Worm (Caenorhabditis elegans) whole organism, L1 larva: ENCODE results near the gene M04B2.2.

Experiments used
- C04F5.9 ChIP-seq: sonication (generic microtip); optimal IDR thresholded peaks from 2 replicates; lab custom pipeline; 2016; ENCODE audit warnings: missing genetic modification characterization, missing compliant biosample characterization
- C34B4.2 ChIP-seq: sonication (generic microtip); optimal IDR thresholded peaks from 2 replicates; lab custom pipeline; 2017; ENCODE audit warnings: mild to moderate bottlenecking, missing genetic modification characterization, missing compliant biosample characterization
- F16B12.6 ChIP-seq: fragments of 150-350 bp; optimal IDR thresholded peaks from 2 replicates; lab custom pipeline; 2014; ENCODE audit warnings: missing biosample characterization, missing genetic modification characterization
- Y116A8C.19 ChIP-seq: sonication (generic microtip); optimal IDR thresholded peaks from 2 replicates; lab custom pipeline; 2016; ENCODE audit warnings: missing compliant biosample characterization, missing genetic modification characterization, borderline replicate concordance
- alr-1 ChIP-seq: fragments of 200-800 bp; sonication (Bioruptor generic); optimal IDR thresholded peaks from 2 replicates; lab custom pipeline; 2018; ENCODE audit warnings: borderline replicate concordance, mild to moderate bottlenecking, missing genetic modification characterization, missing compliant biosample characterization
- blmp-1 ChIP-seq: fragments of 150-350 bp; optimal IDR thresholded peaks from 2 replicates; lab custom pipeline; 2014; ENCODE audit warnings: missing biosample characterization, missing genetic modification characterization
- ceh-63 ChIP-seq: fragments of 200-800 bp; sonication (Bioruptor generic); optimal IDR thresholded peaks from 2 replicates; lab custom pipeline; 2018; ENCODE audit warnings: mild to moderate bottlenecking, missing genetic modification characterization, missing compliant biosample characterization
- ceh-88 ChIP-seq: fragments of 200-800 bp; sonication (Bioruptor generic); IDR thresholded peaks from 2 replicates; pipeline ENCODE4 v1.3.6; 2022; ENCODE audit warnings: missing genetic modification characterization, missing compliant biosample characterization
- ceh-90 ChIP-seq: sonication (generic microtip); optimal IDR thresholded peaks from 2 replicates; lab custom pipeline; 2016; ENCODE audit warnings: missing genetic modification characterization, missing compliant biosample characterization
- dpl-1 ChIP-seq, 3 experiments: fragments of 150-350 bp in 2 of 3; sonication (generic microtip) in 1 of 3; optimal IDR thresholded peaks; 2 replicates each; lab custom pipeline; 2014 to 2017; ENCODE audit warnings: missing biosample characterization in 3 of 3, missing genetic modification characterization in 3 of 3, missing genetic modification reagents in 3 of 3
- dsc-1 ChIP-seq: sonication (generic microtip); optimal IDR thresholded peaks from 2 replicates; lab custom pipeline; 2016; ENCODE audit warnings: mild to moderate bottlenecking, missing genetic modification characterization, missing compliant biosample characterization
- efl-1 ChIP-seq, 4 experiments: fragments of 150-350 bp; optimal IDR thresholded peaks in 3 of 4; peaks in 1 of 4; 1 replicate in 1 of 4; 2 replicates in 3 of 4; lab custom pipeline; 2014; ENCODE audit warnings: missing biosample characterization in 2 of 4, missing genetic modification characterization in 2 of 4, missing genetic modification reagents in 2 of 4
- efl-3 ChIP-seq: fragments of 200-800 bp; sonication (Bioruptor generic); optimal IDR thresholded peaks from 2 replicates; lab custom pipeline; 2018; ENCODE audit warnings: mild to moderate bottlenecking, missing genetic modification characterization, missing compliant biosample characterization
- egl-13 ChIP-seq: sonication (generic microtip); optimal IDR thresholded peaks from 2 replicates; lab custom pipeline; 2016; ENCODE audit warnings: missing genotype, missing genetic modification reagents, missing genetic modification characterization, missing compliant biosample characterization
- egl-27 ChIP-seq, 2 experiments: fragments of 150-350 bp in 1 of 2; sonication (generic microtip); optimal IDR thresholded peaks; 3 replicates each; lab custom pipeline; 2017 to 2018; ENCODE audit warnings: missing biosample characterization in 2 of 2, missing genetic modification characterization in 2 of 2, missing genetic modification reagents in 2 of 2
- elt-2 ChIP-seq: sonication (generic microtip); optimal IDR thresholded peaks from 2 replicates; lab custom pipeline; 2016; ENCODE audit warnings: missing genetic modification characterization, mild to moderate bottlenecking, inconsistent platforms, missing compliant biosample characterization, missing genetic modification reagents
- elt-3 ChIP-seq, 6 experiments: fragments of 150-350 bp in 1 of 6; sonication (generic microtip); optimal IDR thresholded peaks; 2 replicates each; lab custom pipeline; 2017 to 2018; ENCODE audit warnings: missing biosample characterization in 6 of 6, missing genetic modification characterization in 6 of 6, inconsistent platforms in 1 of 6
- fkh-10 ChIP-seq: sonication (generic microtip); optimal IDR thresholded peaks from 2 replicates; lab custom pipeline; 2017; ENCODE audit warnings: missing biosample characterization, missing genetic modification reagents, missing genetic modification characterization
- fos-1 ChIP-seq: fragments of 150-350 bp; optimal IDR thresholded peaks from 2 replicates; lab custom pipeline; 2014; ENCODE audit warnings: missing biosample characterization, missing genetic modification characterization
- grh-1 ChIP-seq: fragments of 200-800 bp; sonication (Bioruptor generic); IDR thresholded peaks from 2 replicates; pipeline ENCODE4 v1.3.6; 2022; ENCODE audit warnings: missing genetic modification reagents, missing genetic modification characterization, missing compliant biosample characterization
- hlh-17 ChIP-seq: fragments of 200-800 bp; sonication (Bioruptor generic); optimal IDR thresholded peaks from 2 replicates; lab custom pipeline; 2018; ENCODE audit warnings: missing genetic modification characterization, mild to moderate bottlenecking, missing compliant biosample characterization, moderate library complexity, borderline replicate concordance
- isw-1 ChIP-seq: fragments of 200-800 bp; sonication (Bioruptor generic); IDR thresholded peaks from 2 replicates; pipeline ENCODE4 v1.3.6; 2022; ENCODE audit warnings: missing genetic modification characterization, missing compliant biosample characterization
- jun-1 ChIP-seq: fragments of 150-350 bp; optimal IDR thresholded peaks from 2 replicates; lab custom pipeline; 2014; ENCODE audit warnings: missing biosample characterization, missing genetic modification reagents, missing genetic modification characterization
- lin-14 ChIP-seq: fragments of 200-800 bp; sonication (Bioruptor generic); optimal IDR thresholded peaks from 2 replicates; lab custom pipeline; 2018; ENCODE audit warnings: mild to moderate bottlenecking, missing genetic modification characterization, moderate library complexity, missing compliant biosample characterization
- lin-35 ChIP-seq, 2 experiments: fragments of 150-350 bp; optimal IDR thresholded peaks; 2 replicates each; lab custom pipeline; 2014; ENCODE audit warnings: missing biosample characterization in 2 of 2, missing genetic modification characterization in 2 of 2, missing genetic modification reagents in 2 of 2
- lsy-2 ChIP-seq, 2 experiments: fragments of 150-350 bp; optimal IDR thresholded peaks; 2 replicates each; lab custom pipeline; 2014; ENCODE audit warnings: missing biosample characterization in 2 of 2, missing genetic modification characterization in 2 of 2
- mef-2 ChIP-seq: fragments of 150-350 bp; optimal IDR thresholded peaks from 2 replicates; lab custom pipeline; 2014; ENCODE audit warnings: missing biosample characterization, missing genetic modification characterization
- mep-1 ChIP-seq: fragments of 150-350 bp; optimal IDR thresholded peaks from 2 replicates; lab custom pipeline; 2014; ENCODE audit warnings: missing biosample characterization, missing genetic modification characterization
- nhr-12 ChIP-seq: sonication (generic microtip); optimal IDR thresholded peaks from 2 replicates; lab custom pipeline; 2017; ENCODE audit warnings: missing biosample characterization, missing genetic modification characterization
- nhr-19 ChIP-seq: fragments of 200-800 bp; sonication (Bioruptor generic); conservative IDR thresholded peaks from 2 replicates; pipeline ENCODE4 v1.3.6; 2022; ENCODE audit warnings: missing genetic modification characterization, missing compliant biosample characterization
- nhr-20 ChIP-seq: sonication (generic microtip); optimal IDR thresholded peaks from 2 replicates; lab custom pipeline; 2016; ENCODE audit warnings: mild to moderate bottlenecking, missing genetic modification characterization, missing compliant biosample characterization
- nhr-237 ChIP-seq: fragments of 150-350 bp; optimal IDR thresholded peaks from 2 replicates; lab custom pipeline; 2014; ENCODE audit warnings: missing biosample characterization, missing genetic modification characterization
- nhr-47 ChIP-seq: sonication (generic microtip); optimal IDR thresholded peaks from 2 replicates; lab custom pipeline; 2016; ENCODE audit warnings: mild to moderate bottlenecking, missing genetic modification characterization, moderate library complexity, missing compliant biosample characterization
- nhr-71 ChIP-seq: sonication (generic microtip); optimal IDR thresholded peaks from 2 replicates; lab custom pipeline; 2016; ENCODE audit warnings: mild to moderate bottlenecking, missing genetic modification characterization, moderate library complexity, missing compliant biosample characterization
- nhr-77 ChIP-seq: fragments of 150-350 bp; optimal IDR thresholded peaks from 2 replicates; lab custom pipeline; 2014; ENCODE audit warnings: missing biosample characterization, missing genetic modification characterization
- nhr-85 ChIP-seq: sonication (generic microtip); peaks from one replicate; lab custom pipeline; 2016; ENCODE audit warnings: missing genetic modification characterization, inconsistent platforms, missing compliant biosample characterization
- nhr-90 ChIP-seq: sonication (generic microtip); optimal IDR thresholded peaks from 2 replicates; lab custom pipeline; 2016; ENCODE audit warnings: mild to moderate bottlenecking, missing genetic modification characterization, missing compliant biosample characterization; ENCODE audit not compliant: poor library complexity
- pag-3 ChIP-seq: sonication (generic microtip); optimal IDR thresholded peaks from 2 replicates; lab custom pipeline; 2017; ENCODE audit warnings: missing genetic modification characterization, mild to moderate bottlenecking, missing compliant biosample characterization, antibody characterized with exemption, borderline replicate concordance; ENCODE audit not compliant: insufficient read depth
- rnt-1 ChIP-seq: sonication (generic microtip); optimal IDR thresholded peaks from 2 replicates; lab custom pipeline; 2016; ENCODE audit warnings: mild to moderate bottlenecking, missing genetic modification characterization, moderate library complexity, missing compliant biosample characterization
- skn-1 ChIP-seq: fragments of 150-350 bp; optimal IDR thresholded peaks from 2 replicates; lab custom pipeline; 2014; ENCODE audit warnings: missing biosample characterization, missing genetic modification characterization
- snpc-4 ChIP-seq: fragments of 150-350 bp; optimal IDR thresholded peaks from 2 replicates; lab custom pipeline; 2014; ENCODE audit warnings: missing biosample characterization, missing genetic modification characterization
- snu-23 ChIP-seq: sonication (generic microtip); optimal IDR thresholded peaks from 2 replicates; lab custom pipeline; 2016; ENCODE audit warnings: missing genetic modification characterization, missing compliant biosample characterization
- sptf-1 ChIP-seq: fragments of 150-350 bp; optimal IDR thresholded peaks from 2 replicates; lab custom pipeline; 2014; ENCODE audit warnings: missing biosample characterization, missing genetic modification characterization
- swsn-7 ChIP-seq: sonication (generic microtip); optimal IDR thresholded peaks from 2 replicates; lab custom pipeline; 2016; ENCODE audit warnings: missing genetic modification characterization, missing compliant biosample characterization
- tbx-2 ChIP-seq: sonication (generic microtip); optimal IDR thresholded peaks from 2 replicates; lab custom pipeline; 2016; ENCODE audit warnings: missing genetic modification characterization, missing compliant biosample characterization
- xbp-1 ChIP-seq: sonication (generic microtip); optimal IDR thresholded peaks from 2 replicates; lab custom pipeline; 2016; ENCODE audit warnings: missing genetic modification characterization, missing compliant biosample characterization
- zag-1 ChIP-seq: fragments of 150-350 bp; optimal IDR thresholded peaks from 2 replicates; lab custom pipeline; 2014; ENCODE audit warnings: missing biosample characterization, missing genetic modification characterization

M04B2.2 gene

DNA sequence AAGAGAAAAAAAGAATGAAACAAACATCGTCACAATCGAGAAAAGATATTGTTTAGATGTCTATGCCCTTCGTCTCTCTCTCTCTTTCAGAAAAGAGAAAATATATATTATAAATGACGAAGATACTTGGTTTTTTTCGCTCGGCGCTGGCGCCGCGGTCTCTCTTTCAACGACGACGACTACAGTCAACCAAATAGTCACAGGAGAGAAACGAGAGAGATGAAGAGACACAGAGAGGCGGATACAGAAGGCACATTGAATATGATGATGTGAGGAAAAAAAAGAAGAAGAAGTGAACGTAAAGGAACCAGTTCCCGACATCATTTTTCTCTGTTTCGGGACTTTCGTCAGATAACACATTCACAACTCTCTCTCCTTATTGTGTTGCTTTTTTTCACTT, 36.4 kb upstream of the M04B2.2 start:
- TF ChIP-seq pag-3 (no peak), snu-23 (peak; percentile 60), tbx-2 (peak; percentile 25), nhr-47 (tag; lab: Kevin White, UChicago) (peak; percentile 33), nhr-90 (peak; percentile 69), rnt-1 (tag; lab: Kevin White, UChicago) (no peak), nhr-71 (tag; lab: Kevin White, UChicago) (peak; percentile 74), elt-2 (no peak), F16B12.6 (tag; lab: Kevin White, UChicago) (no peak), fos-1 (tag; lab: Kevin White, UChicago) (no peak), lin-14 (GFP tag; lab: Kevin White, UChicago) (peak; percentile 85), grh-1 (GFP tag; lab: Robert Waterston, UW) (peak; percentile 46; the same call in 1 of the 2 replicates), nhr-77 (tag; lab: Kevin White, UChicago) (no peak), nhr-237 (tag; lab: Kevin White, UChicago) (no peak), C34B4.2 (tag; lab: Kevin White, UChicago) (no peak), hlh-17 (GFP tag; lab: Kevin White, UChicago) (no peak), efl-3 (GFP tag; lab: Kevin White, UChicago) (no peak), egl-13 (no peak), mep-1 (tag; lab: Kevin White, UChicago) (peak; percentile 33), nhr-20 (tag; lab: Kevin White, UChicago) (peak; percentile 83), lin-35 (GFP tag; optimal IDR thresholded peaks at IDR 0.05; lab: Kevin White, UChicago) (peak; percentile 9 to 54), nhr-19 (GFP tag; lab: Robert Waterston, UW) (peak; percentile 36; the same call in 1 of the 2 replicates), dpl-1 (GFP tag; optimal IDR thresholded peaks at IDR 0.05; lab: Kevin White, UChicago) (peak in 1 of 3 experiments; percentile 3), fkh-10 (GFP tag; lab: Kevin White, UChicago) (no peak), efl-1 (optimal IDR thresholded peaks at IDR 0.05; lab: Kevin White, UChicago) (peak in 1 of 2 experiments; percentile 0), efl-1 (GFP tag; optimal IDR thresholded peaks at IDR 0.05 in 1 of 2; lab: Kevin White, UChicago) (peak in 1 of 2 experiments; percentile 35), blmp-1 (tag; lab: Kevin White, UChicago) (peak; percentile 94), zag-1 (tag; lab: Kevin White, UChicago) (no peak), elt-3 (tag; optimal IDR thresholded peaks at IDR 0.05; lab: Kevin White, UChicago) (peak in 3 of 6 experiments; percentile 11 to 74 (median 67)), nhr-85 (tag; lab: Kevin White, UChicago) (peak; percentile 98), lsy-2 (tag; optimal IDR thresholded peaks at IDR 0.05; lab: Kevin White, UChicago) (peak in 1 of 2 experiments; percentile 60)

DNA sequence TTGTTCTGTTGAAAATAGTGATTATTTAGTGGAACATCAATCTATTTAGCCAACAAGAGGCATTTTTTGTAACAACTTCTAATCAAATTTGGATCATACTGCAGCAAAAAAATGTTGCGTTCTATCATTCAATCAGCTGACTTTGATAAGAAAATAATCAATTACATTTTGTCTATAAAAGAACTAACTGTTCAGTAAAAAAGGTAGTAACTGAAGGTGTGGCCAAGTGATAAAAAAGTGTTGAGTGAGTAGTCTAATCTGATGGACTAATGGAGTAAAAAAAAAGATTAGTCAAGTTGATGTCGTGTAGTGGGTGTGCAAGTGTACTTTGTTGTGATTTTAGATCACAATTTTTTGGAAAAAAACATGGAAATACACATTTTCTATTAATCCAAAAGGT, 35.5 kb upstream of the M04B2.2 start:
- TF ChIP-seq jun-1 (tag; lab: Kevin White, UChicago) (no peak), snpc-4 (tag; lab: Kevin White, UChicago) (no peak), lin-35 (GFP tag; optimal IDR thresholded peaks at IDR 0.05; lab: Kevin White, UChicago) (peak in 1 of 2 experiments; percentile 6), nhr-85 (tag; lab: Kevin White, UChicago) (peak; percentile 57), ceh-63 (GFP tag; lab: Kevin White, UChicago) (no peak), C04F5.9 (tag; lab: Kevin White, UChicago) (no peak), efl-3 (GFP tag; lab: Kevin White, UChicago) (no peak), nhr-237 (tag; lab: Kevin White, UChicago) (no peak), xbp-1 (no peak), efl-1 (optimal IDR thresholded peaks at IDR 0.05; lab: Kevin White, UChicago) (no peak), efl-1 (GFP tag; optimal IDR thresholded peaks at IDR 0.05 in 1 of 2; lab: Kevin White, UChicago) (peak in 1 of 2 experiments; percentile 80), elt-3 (tag; optimal IDR thresholded peaks at IDR 0.05; lab: Kevin White, UChicago) (peak in 2 of 6 experiments; percentile 1 to 61), nhr-12 (tag; lab: Kevin White, UChicago) (no peak)

DNA sequence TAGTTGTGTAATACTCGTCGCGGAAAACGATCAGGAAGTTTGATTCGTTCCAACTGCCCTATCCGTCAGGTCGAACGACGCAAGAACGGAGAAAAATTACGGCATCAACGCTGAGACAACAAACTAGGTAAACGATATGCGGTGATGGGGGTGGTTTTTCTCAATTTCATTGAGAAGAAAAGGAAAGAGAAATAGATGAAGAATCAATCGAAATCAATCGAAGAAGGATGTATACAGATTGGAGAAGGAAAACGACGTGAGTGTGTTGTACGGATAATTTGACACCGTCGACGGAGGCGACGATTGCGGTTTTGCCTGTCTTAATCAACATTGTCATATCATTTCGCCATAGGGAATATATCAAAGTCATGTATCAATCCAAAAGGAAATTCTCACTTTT, 34.0 kb upstream of the M04B2.2 start:
- TF ChIP-seq nhr-19 (GFP tag; lab: Robert Waterston, UW): no peak
- TF ChIP-seq fos-1 (tag; lab: Kevin White, UChicago): no peak
- TF ChIP-seq tbx-2: no peak
- TF ChIP-seq Y116A8C.19 (tag; lab: Kevin White, UChicago): no peak
- no peak for TF ChIP-seq swsn-7 (tag; lab: Kevin White, UChicago)
- no peak for TF ChIP-seq ceh-63 (GFP tag; lab: Kevin White, UChicago)
- TF ChIP-seq mef-2 (tag; lab: Kevin White, UChicago): no peak
- no peak for TF ChIP-seq ceh-88
- TF ChIP-seq nhr-12 (tag; lab: Kevin White, UChicago): no peak
- peak in 1 of 6 experiments; percentile 71 for TF ChIP-seq elt-3 (tag; optimal IDR thresholded peaks at IDR 0.05; lab: Kevin White, UChicago)
- TF ChIP-seq ceh-90: no peak
- no peak for TF ChIP-seq dsc-1 (tag; lab: Kevin White, UChicago)
- no peak for TF ChIP-seq alr-1 (tag; lab: Kevin White, UChicago)
- no peak for TF ChIP-seq isw-1
- peak in 1 of 2 experiments; percentile 5 for TF ChIP-seq egl-27 (tag; optimal IDR thresholded peaks at IDR 0.05; lab: Kevin White, UChicago)
- no peak for TF ChIP-seq mep-1 (tag; lab: Kevin White, UChicago)
- no peak for TF ChIP-seq sptf-1 (tag; lab: Kevin White, UChicago)
- TF ChIP-seq skn-1 (tag; lab: Kevin White, UChicago): no peak
- TF ChIP-seq F16B12.6 (tag; lab: Kevin White, UChicago): no peak
